Fruit fly (Drosophila melanogaster) whole organism: ENCODE data around the gene CG18404.

Experiments used
- CG8478 ChIP-seq: fragments of >200 bp; optimal IDR thresholded peaks from 2 replicates; lab custom pipeline; 2018; ENCODE audit warnings: inconsistent platforms
- EcR ChIP-seq, 2 experiments: fragments of >200 bp; optimal IDR thresholded peaks; 2 replicates each; lab custom pipeline; 2017; ENCODE audit warnings: missing biosample characterization in 2 of 2, missing genetic modification characterization in 2 of 2, missing genetic modification reagents in 2 of 2
- pan ChIP-seq: fragments of >200 bp; optimal IDR thresholded peaks from 2 replicates; lab custom pipeline; 2017
- psq ChIP-seq: fragments of >200 bp; optimal IDR thresholded peaks from 2 replicates; lab custom pipeline; 2017
- usp ChIP-seq: fragments of >200 bp; optimal IDR thresholded peaks from 2 replicates; lab custom pipeline; 2017; ENCODE audit warnings: missing biosample characterization, missing genetic modification characterization, mixed read lengths

- no peak for TF ChIP-seq EcR (GFP tag; optimal IDR thresholded peaks at IDR 0.05; lab: Kevin White, UChicago)
- no peak for TF ChIP-seq CG8478
- TF ChIP-seq usp = no peak
- no peak for TF ChIP-seq psq (lab: Kevin White, UChicago)
- no peak for TF ChIP-seq pan (lab: Kevin White, UChicago)
Observed at dm6 chr3R:30283940-30284339, 31.0 kb downstream of the CG18404 start.
